Fruit fly (Drosophila melanogaster): Measurements from ENCODE around the gene CG43740.
A peak's percentile ranks its signal among the peaks of the same experiment; 100 is the strongest.

Gene CG43740

dm6 chrX:10386810-10387340 is 53.4 kb downstream of the CG43740 start (continued):
- no peak for TF ChIP-seq disco-r (GFP tag; optimal IDR thresholded peaks at IDR 0.05)
- no peak for TF ChIP-seq chif (GFP tag; optimal IDR thresholded peaks at IDR 0.05)
- no peak for TF ChIP-seq tgo (GFP tag; IDR thresholded peaks at IDR 0.05)
- TF ChIP-seq CG17568 (GFP tag; optimal IDR thresholded peaks at IDR 0.05), result no peak
- no peak for TF ChIP-seq CG3726 (GFP tag; IDR thresholded peaks at IDR 0.05)
- TF ChIP-seq HLH3B (GFP tag; IDR thresholded peaks at IDR 0.05), result no peak
- 0 out of 3 replicates have a peak, but pooled peaks have one; percentile 37 for TF ChIP-seq Doc3 (GFP tag; IDR thresholded peaks at IDR 0.05; ENCODE audit: partially characterized antibody)
- no peak for TF ChIP-seq scrt (GFP tag; optimal IDR thresholded peaks at IDR 0.05)
- no peak for TF ChIP-seq Dek (tag; optimal IDR thresholded peaks at IDR 0.05)
- no peak for TF ChIP-seq pita (GFP tag; optimal IDR thresholded peaks at IDR 0.05)
- no peak for TF ChIP-seq CG5953 (GFP tag; IDR thresholded peaks at IDR 0.05)
- TF ChIP-seq CG11723 (GFP tag; optimal IDR thresholded peaks at IDR 0.05), result no peak
- no peak for TF ChIP-seq sima (GFP tag; optimal IDR thresholded peaks at IDR 0.05)
- TF ChIP-seq slbo (GFP tag; IDR thresholded peaks at IDR 0.05), result peak; percentile 40; the same call in 1 of the 2 replicates
- TF ChIP-seq ci (GFP tag; IDR thresholded peaks at IDR 0.05), result no peak
- no peak for TF ChIP-seq bab2 (GFP tag; optimal IDR thresholded peaks at IDR 0.05)
- no peak for TF ChIP-seq Fer2 (tag; optimal IDR thresholded peaks at IDR 0.05)
- peak; percentile 6 for TF ChIP-seq BtbVII (GFP tag; optimal IDR thresholded peaks at IDR 0.05)
- no peak for TF ChIP-seq kay (GFP tag; optimal IDR thresholded peaks at IDR 0.05)
- TF ChIP-seq tup (GFP tag; optimal IDR thresholded peaks at IDR 0.05), result no peak
- TF ChIP-seq unc-4 (GFP tag; IDR thresholded peaks at IDR 0.05; ENCODE audit: partially characterized antibody), result no peak
- no peak for TF ChIP-seq CG15073 (GFP tag; optimal IDR thresholded peaks at IDR 0.05)
- TF ChIP-seq dm (GFP tag; optimal IDR thresholded peaks at IDR 0.05), result no peak
- TF ChIP-seq row (GFP tag; IDR thresholded peaks at IDR 0.05), result peak; percentile 45
- no peak for TF ChIP-seq CG7963 (GFP tag; IDR thresholded peaks at IDR 0.05; ENCODE audit: partially characterized antibody)
- no peak for TF ChIP-seq bowl (GFP tag; IDR thresholded peaks at IDR 0.05)
- TF ChIP-seq pzg (GFP tag; optimal IDR thresholded peaks at IDR 0.05), result no peak
- no peak for TF ChIP-seq CG6689 (GFP tag; IDR thresholded peaks at IDR 0.05)
- no peak for TF ChIP-seq nom (GFP tag; optimal IDR thresholded peaks at IDR 0.05)
- TF ChIP-seq knrl (GFP tag; IDR thresholded peaks at IDR 0.05; ENCODE audit: partially characterized antibody), result no peak
- no peak for TF ChIP-seq crp (GFP tag; optimal IDR thresholded peaks at IDR 0.05)
- TF ChIP-seq CG10209 (GFP tag; optimal IDR thresholded peaks at IDR 0.05), result no peak
- no peak for TF ChIP-seq sob (GFP tag; IDR thresholded peaks at IDR 0.05)
- TF ChIP-seq sr (GFP tag; IDR thresholded peaks at IDR 0.05), result no peak
- no peak for TF ChIP-seq CG32767 (GFP tag; IDR thresholded peaks at IDR 0.05)
- no peak for TF ChIP-seq H15 (GFP tag; IDR thresholded peaks at IDR 0.05)
- TF ChIP-seq CG30431 (GFP tag; optimal IDR thresholded peaks at IDR 0.05), result no peak
- no peak for TF ChIP-seq Tbp (GFP tag; optimal IDR thresholded peaks at IDR 0.05)
- no peak for TF ChIP-seq Atf6 (GFP tag; IDR thresholded peaks at IDR 0.05)
- no peak for TF ChIP-seq dimm (GFP tag; IDR thresholded peaks at IDR 0.05)
- no peak for TF ChIP-seq trh (GFP tag; optimal IDR thresholded peaks at IDR 0.05)
- peak; percentile 85 for TF ChIP-seq pfk (GFP tag; optimal IDR thresholded peaks at IDR 0.05)
- no peak for TF ChIP-seq Fer3 (tag; optimal IDR thresholded peaks at IDR 0.05)
- no peak for TF ChIP-seq Nf-YA (GFP tag; IDR thresholded peaks at IDR 0.05)
- peak; percentile 13; the same call in 1 of the 2 replicates for TF ChIP-seq CG14014 (GFP tag; IDR thresholded peaks at IDR 0.05)
- TF ChIP-seq CG12744 (GFP tag; optimal IDR thresholded peaks at IDR 0.05), result no peak
- no peak for TF ChIP-seq slou (GFP tag; optimal IDR thresholded peaks at IDR 0.05)
- TF ChIP-seq lbe (GFP tag; optimal IDR thresholded peaks at IDR 0.05), result no peak
- no peak for TF ChIP-seq HLH4C (GFP tag; IDR thresholded peaks at IDR 0.05; ENCODE audit: partially characterized antibody)
- TF ChIP-seq CG11085 (GFP tag; IDR thresholded peaks at IDR 0.05), result no peak
- no peak for TF ChIP-seq Hmr (GFP tag; optimal IDR thresholded peaks at IDR 0.05)

Data from whole organism, embryonic.